Fruit fly (Drosophila melanogaster): ENCODE measurements around the gene mnb.

Gene mnb

dm6 chrX:17915929-17916328, 28.9 kb upstream of the mnb start:
- TF ChIP-seq CG12942 (GFP tag; optimal IDR thresholded peaks at IDR 0.05) (no peak), CG4424 (GFP tag; optimal IDR thresholded peaks at IDR 0.05) (no peak), gce (GFP tag; IDR thresholded peaks at IDR 0.05) (no peak), Ssrp (tag; optimal IDR thresholded peaks at IDR 0.05) (no peak), sisA (GFP tag; IDR thresholded peaks at IDR 0.05) (peak; percentile 24; the same call in 1 of the 2 replicates), row (GFP tag; IDR thresholded peaks at IDR 0.05) (peak; percentile 26; the same call in 2 of the 3 replicates), chn (GFP tag; optimal IDR thresholded peaks at IDR 0.05) (no peak), fd96Cb (tag; optimal IDR thresholded peaks at IDR 0.05) (no peak), prd (optimal IDR thresholded peaks at IDR 0.05) (no peak), prd (GFP tag; IDR thresholded peaks at IDR 0.05) (peak; percentile 46; the same call in 2 of the 3 replicates), Hsf (GFP tag; optimal IDR thresholded peaks at IDR 0.05) (no peak), run (tag; optimal IDR thresholded peaks at IDR 0.05) (no peak), Rfx (GFP tag; IDR thresholded peaks at IDR 0.05) (no peak; the same call in 1 of the 2 replicates), CG9437 (GFP tag; optimal IDR thresholded peaks at IDR 0.05) (no peak), Hr78 (GFP tag; optimal IDR thresholded peaks at IDR 0.05) (no peak), gem (tag; optimal IDR thresholded peaks at IDR 0.05) (peak; percentile 7), vvl (GFP tag; IDR thresholded peaks at IDR 0.05) (no peak), slbo (GFP tag; IDR thresholded peaks at IDR 0.05) (peak; percentile 29; the same call in 1 of the 2 replicates), Dref (GFP tag; IDR thresholded peaks at IDR 0.05) (no peak), CG10366 (GFP tag; IDR thresholded peaks at IDR 0.05) (no peak), CG8089 (GFP tag; optimal IDR thresholded peaks at IDR 0.05) (no peak), Mrtf (GFP tag; IDR thresholded peaks at IDR 0.05) (no peak), CG11504 (tag; optimal IDR thresholded peaks at IDR 0.05) (peak; percentile 6), CG33557 (GFP tag; optimal IDR thresholded peaks at IDR 0.05) (no peak), Bgb (GFP tag; IDR thresholded peaks at IDR 0.05; ENCODE audit: partially characterized antibody) (no peak), pan (optimal IDR thresholded peaks at IDR 0.05) (no peak), pan (GFP tag; optimal IDR thresholded peaks at IDR 0.05 in 1 of 2, IDR thresholded peaks at IDR 0.05 in 1 of 2) (peak in 1 of 2 experiments; percentile 19), Drgx (GFP tag; IDR thresholded peaks at IDR 0.05) (peak; percentile 50), CG9215 (GFP tag; IDR thresholded peaks at IDR 0.05) (no peak), Hand (GFP tag; optimal IDR thresholded peaks at IDR 0.05) (no peak), fd64A (GFP tag; optimal IDR thresholded peaks at IDR 0.05) (no peak), CG17359 (tag; optimal IDR thresholded peaks at IDR 0.05) (no peak), h (optimal IDR thresholded peaks at IDR 0.05) (no peak), gsb-n (tag; optimal IDR thresholded peaks at IDR 0.05) (no peak), CG11695 (GFP tag; IDR thresholded peaks at IDR 0.05) (0 out of 3 replicates have a peak, but pooled peaks have one; percentile 15), CG4617 (GFP tag; optimal IDR thresholded peaks at IDR 0.05; ENCODE audit: borderline replicate concordance) (no peak), cas (GFP tag; IDR thresholded peaks at IDR 0.05) (no peak), Med (GFP tag) (peak; percentile 4), CG1647 (GFP tag; optimal IDR thresholded peaks at IDR 0.05) (no peak), klu (GFP tag; IDR thresholded peaks at IDR 0.05) (no peak), Asciz (GFP tag; optimal IDR thresholded peaks at IDR 0.05) (no peak), vfl (GFP tag; optimal IDR thresholded peaks at IDR 0.05) (no peak), Abd-B (GFP tag; optimal IDR thresholded peaks at IDR 0.05) (no peak), CoRest (tag; optimal IDR thresholded peaks at IDR 0.05) (no peak), pnt (GFP tag; optimal IDR thresholded peaks at IDR 0.05) (no peak), phol (tag; optimal IDR thresholded peaks at IDR 0.05) (no peak), yki (optimal IDR thresholded peaks at IDR 0.05) (no peak), sug (tag; optimal IDR thresholded peaks at IDR 0.05) (no peak), Ada2b (GFP tag; IDR thresholded peaks at IDR 0.05) (0 out of 2 replicates have a peak, but pooled peaks have one; percentile 22), E2f2 (GFP tag; IDR thresholded peaks at IDR 0.05) (no peak), dysf (GFP tag; IDR thresholded peaks at IDR 0.05) (peak; percentile 11; the same call in 1 of the 3 replicates), CG5245 (GFP tag; optimal IDR thresholded peaks at IDR 0.05) (no peak), pfk (GFP tag; optimal IDR thresholded peaks at IDR 0.05) (no peak)

All from whole organism, embryonic.